Worm (Caenorhabditis elegans) whole organism, L1 larva: ENCODE results near the gene gpr-2.
A peak's percentile ranks its signal among the peaks of the same experiment; 100 is the strongest.

Source experiments
- C04F5.9 ChIP-seq: sonication (generic microtip); optimal IDR thresholded peaks from 2 replicates; lab custom pipeline; 2016; ENCODE audit warnings: missing genetic modification characterization, missing compliant biosample characterization
- C16A3.4 ChIP-seq: fragments of 150-350 bp; optimal IDR thresholded peaks from 2 replicates; lab custom pipeline; 2014; ENCODE audit warnings: missing biosample characterization, missing genetic modification characterization
- C34B4.2 ChIP-seq: sonication (generic microtip); optimal IDR thresholded peaks from 2 replicates; lab custom pipeline; 2017; ENCODE audit warnings: mild to moderate bottlenecking, missing genetic modification characterization, missing compliant biosample characterization
- F16B12.6 ChIP-seq: fragments of 150-350 bp; optimal IDR thresholded peaks from 2 replicates; lab custom pipeline; 2014; ENCODE audit warnings: missing biosample characterization, missing genetic modification characterization
- aha-1 ChIP-seq: fragments of 150-350 bp; optimal IDR thresholded peaks from 2 replicates; lab custom pipeline; 2014; ENCODE audit warnings: missing biosample characterization, missing genetic modification characterization
- alr-1 ChIP-seq: fragments of 200-800 bp; sonication (Bioruptor generic); optimal IDR thresholded peaks from 2 replicates; lab custom pipeline; 2018; ENCODE audit warnings: borderline replicate concordance, mild to moderate bottlenecking, missing genetic modification characterization, missing compliant biosample characterization
- aly-2 ChIP-seq: fragments of 150-350 bp; optimal IDR thresholded peaks from 2 replicates; lab custom pipeline; 2014; ENCODE audit warnings: missing biosample characterization, missing genetic modification characterization
- ceh-63 ChIP-seq: fragments of 200-800 bp; sonication (Bioruptor generic); optimal IDR thresholded peaks from 2 replicates; lab custom pipeline; 2018; ENCODE audit warnings: mild to moderate bottlenecking, missing genetic modification characterization, missing compliant biosample characterization
- ceh-82 ChIP-seq, 3 experiments: fragments of 150-350 bp in 1 of 3; sonication (generic microtip) in 2 of 3; optimal IDR thresholded peaks; 2 replicates each; lab custom pipeline; 2014 to 2017; ENCODE audit warnings: missing biosample characterization in 3 of 3, missing genetic modification characterization in 3 of 3
- dsc-1 ChIP-seq: sonication (generic microtip); optimal IDR thresholded peaks from 2 replicates; lab custom pipeline; 2016; ENCODE audit warnings: mild to moderate bottlenecking, missing genetic modification characterization, missing compliant biosample characterization
- efl-1 ChIP-seq, 4 experiments: fragments of 150-350 bp; optimal IDR thresholded peaks in 3 of 4; peaks in 1 of 4; 1 replicate in 1 of 4; 2 replicates in 3 of 4; lab custom pipeline; 2014; ENCODE audit warnings: missing biosample characterization in 2 of 4, missing genetic modification characterization in 2 of 4, missing genetic modification reagents in 2 of 4
- egl-13 ChIP-seq: sonication (generic microtip); optimal IDR thresholded peaks from 2 replicates; lab custom pipeline; 2016; ENCODE audit warnings: missing genotype, missing genetic modification reagents, missing genetic modification characterization, missing compliant biosample characterization
- elt-2 ChIP-seq: sonication (generic microtip); optimal IDR thresholded peaks from 2 replicates; lab custom pipeline; 2016; ENCODE audit warnings: missing genetic modification characterization, mild to moderate bottlenecking, inconsistent platforms, missing compliant biosample characterization, missing genetic modification reagents
- fkh-10 ChIP-seq: sonication (generic microtip); optimal IDR thresholded peaks from 2 replicates; lab custom pipeline; 2017; ENCODE audit warnings: missing biosample characterization, missing genetic modification reagents, missing genetic modification characterization
- fkh-4 ChIP-seq: sonication (generic microtip); optimal IDR thresholded peaks from 2 replicates; lab custom pipeline; 2016; ENCODE audit warnings: missing compliant biosample characterization, missing genetic modification characterization, borderline replicate concordance
- fkh-8 ChIP-seq: sonication (generic microtip); optimal IDR thresholded peaks from 2 replicates; lab custom pipeline; 2016; ENCODE audit warnings: mild to moderate bottlenecking, missing genetic modification characterization, missing compliant biosample characterization
- grh-1 ChIP-seq: fragments of 200-800 bp; sonication (Bioruptor generic); IDR thresholded peaks from 2 replicates; pipeline ENCODE4 v1.3.6; 2022; ENCODE audit warnings: missing genetic modification reagents, missing genetic modification characterization, missing compliant biosample characterization
- hlh-17 ChIP-seq: fragments of 200-800 bp; sonication (Bioruptor generic); optimal IDR thresholded peaks from 2 replicates; lab custom pipeline; 2018; ENCODE audit warnings: missing genetic modification characterization, mild to moderate bottlenecking, missing compliant biosample characterization, moderate library complexity, borderline replicate concordance
- hpl-2 ChIP-seq: fragments of 150-350 bp; optimal IDR thresholded peaks from 2 replicates; lab custom pipeline; 2014; ENCODE audit warnings: missing biosample characterization, missing genetic modification reagents, missing genetic modification characterization
- irx-1 ChIP-seq: sonication (generic microtip); optimal IDR thresholded peaks from 2 replicates; lab custom pipeline; 2016; ENCODE audit warnings: missing genetic modification characterization, missing compliant biosample characterization
- lin-13 ChIP-seq: fragments of 150-350 bp; optimal IDR thresholded peaks from 2 replicates; lab custom pipeline; 2014; ENCODE audit warnings: missing biosample characterization, missing genetic modification reagents, missing genetic modification characterization
- lin-35 ChIP-seq, 2 experiments: fragments of 150-350 bp; optimal IDR thresholded peaks; 2 replicates each; lab custom pipeline; 2014; ENCODE audit warnings: missing biosample characterization in 2 of 2, missing genetic modification characterization in 2 of 2, missing genetic modification reagents in 2 of 2
- lsy-2 ChIP-seq, 2 experiments: fragments of 150-350 bp; optimal IDR thresholded peaks; 2 replicates each; lab custom pipeline; 2014; ENCODE audit warnings: missing biosample characterization in 2 of 2, missing genetic modification characterization in 2 of 2
- mab-9 ChIP-seq: fragments of 200-800 bp; sonication (Bioruptor generic); IDR thresholded peaks from 2 replicates; pipeline ENCODE4 v1.3.6; 2022; ENCODE audit warnings: missing genetic modification reagents, missing genetic modification characterization, missing compliant biosample characterization
- mdl-1 ChIP-seq, 2 experiments: fragments of 150-350 bp; optimal IDR thresholded peaks; 2 replicates each; lab custom pipeline; 2014 to 2017; ENCODE audit warnings: missing biosample characterization in 2 of 2, missing genetic modification characterization in 2 of 2, inconsistent platforms in 1 of 2
- mep-1 ChIP-seq: fragments of 150-350 bp; optimal IDR thresholded peaks from 2 replicates; lab custom pipeline; 2014; ENCODE audit warnings: missing biosample characterization, missing genetic modification characterization
- nhr-20 ChIP-seq: sonication (generic microtip); optimal IDR thresholded peaks from 2 replicates; lab custom pipeline; 2016; ENCODE audit warnings: mild to moderate bottlenecking, missing genetic modification characterization, missing compliant biosample characterization
- nhr-237 ChIP-seq: fragments of 150-350 bp; optimal IDR thresholded peaks from 2 replicates; lab custom pipeline; 2014; ENCODE audit warnings: missing biosample characterization, missing genetic modification characterization
- nhr-71 ChIP-seq: sonication (generic microtip); optimal IDR thresholded peaks from 2 replicates; lab custom pipeline; 2016; ENCODE audit warnings: mild to moderate bottlenecking, missing genetic modification characterization, moderate library complexity, missing compliant biosample characterization
- nhr-76 ChIP-seq: sonication (generic microtip); optimal IDR thresholded peaks from 2 replicates; lab custom pipeline; 2017; ENCODE audit warnings: missing biosample characterization, missing genetic modification characterization
- nhr-85 ChIP-seq: sonication (generic microtip); peaks from one replicate; lab custom pipeline; 2016; ENCODE audit warnings: missing genetic modification characterization, inconsistent platforms, missing compliant biosample characterization
- pax-3 ChIP-seq: fragments of 200-800 bp; sonication (Bioruptor generic); optimal IDR thresholded peaks from 2 replicates; lab custom pipeline; 2018; ENCODE audit warnings: mild to moderate bottlenecking, missing genetic modification characterization, moderate library complexity, missing compliant biosample characterization
- snpc-4 ChIP-seq: fragments of 150-350 bp; optimal IDR thresholded peaks from 2 replicates; lab custom pipeline; 2014; ENCODE audit warnings: missing biosample characterization, missing genetic modification characterization
- snu-23 ChIP-seq: sonication (generic microtip); optimal IDR thresholded peaks from 2 replicates; lab custom pipeline; 2016; ENCODE audit warnings: missing genetic modification characterization, missing compliant biosample characterization
- sptf-1 ChIP-seq: fragments of 150-350 bp; optimal IDR thresholded peaks from 2 replicates; lab custom pipeline; 2014; ENCODE audit warnings: missing biosample characterization, missing genetic modification characterization
- tbx-2 ChIP-seq: sonication (generic microtip); optimal IDR thresholded peaks from 2 replicates; lab custom pipeline; 2016; ENCODE audit warnings: missing genetic modification characterization, missing compliant biosample characterization
- unc-130 ChIP-seq: fragments of 150-350 bp; optimal IDR thresholded peaks from 2 replicates; lab custom pipeline; 2017; ENCODE audit warnings: missing biosample characterization, missing genetic modification characterization, inconsistent platforms
- unc-62 ChIP-seq: fragments of 150-350 bp; optimal IDR thresholded peaks from 2 replicates; lab custom pipeline; 2014; ENCODE audit warnings: missing biosample characterization, missing genetic modification reagents, missing genetic modification characterization
- unc-86 ChIP-seq: sonication (generic microtip); optimal IDR thresholded peaks from 2 replicates; lab custom pipeline; 2016; ENCODE audit warnings: missing genetic modification characterization, missing compliant biosample characterization
- vab-15 ChIP-seq: sonication (generic microtip); optimal IDR thresholded peaks from 2 replicates; lab custom pipeline; 2017; ENCODE audit warnings: missing genotype, mild to moderate bottlenecking, missing genetic modification characterization, missing compliant biosample characterization
- xbp-1 ChIP-seq: sonication (generic microtip); optimal IDR thresholded peaks from 2 replicates; lab custom pipeline; 2016; ENCODE audit warnings: missing genetic modification characterization, missing compliant biosample characterization
- zip-4 ChIP-seq: fragments of 200-800 bp; sonication (Bioruptor generic); optimal IDR thresholded peaks from 2 replicates; lab custom pipeline; 2018; ENCODE audit warnings: mild to moderate bottlenecking, missing genetic modification characterization, moderate library complexity, missing compliant biosample characterization
- ztf-11 ChIP-seq, 2 experiments: sonication (generic microtip); optimal IDR thresholded peaks; 2 replicates each; lab custom pipeline; 2016 to 2017; ENCODE audit warnings: missing genetic modification characterization in 2 of 2, missing biosample characterization in 1 of 2, missing compliant biosample characterization in 1 of 2
- ztf-4 ChIP-seq: fragments of 150-350 bp; optimal IDR thresholded peaks from 2 replicates; lab custom pipeline; 2014; ENCODE audit warnings: missing biosample characterization, missing genetic modification characterization

Gene gpr-2

DNA sequence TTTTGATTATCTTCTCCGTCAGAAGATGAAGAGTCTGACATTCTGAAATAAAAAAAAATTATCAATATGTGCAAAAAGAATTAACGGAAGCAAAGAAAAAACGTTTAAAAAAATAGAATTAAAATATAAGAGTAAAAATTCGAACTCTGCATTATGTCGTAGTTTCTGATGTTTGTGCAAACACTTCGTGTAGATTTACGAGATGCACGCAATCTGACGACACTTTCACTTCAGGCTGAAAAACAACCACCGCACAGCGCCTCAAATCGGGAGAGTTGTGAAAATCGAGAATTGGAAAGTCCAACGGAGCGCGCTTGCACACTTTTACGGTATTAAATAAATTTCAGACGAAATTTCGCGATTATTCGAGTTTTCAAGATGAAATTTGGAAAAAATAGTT is 13.6 kb upstream of the gpr-2 start, which contains the start of gene T26G10.1 (continued):
- TF ChIP-seq C16A3.4 (tag; lab: Kevin White, UChicago) (peak; percentile 51), lin-35 (GFP tag; optimal IDR thresholded peaks at IDR 0.05; lab: Kevin White, UChicago) (peak; percentile 73 to 77), fkh-10 (GFP tag; lab: Kevin White, UChicago) (no peak), irx-1 (tag; lab: Kevin White, UChicago) (peak; percentile 70), aly-2 (no peak), nhr-85 (tag; lab: Kevin White, UChicago) (peak; percentile 87), fkh-4 (no peak), zip-4 (GFP tag; lab: Kevin White, UChicago) (no peak), ztf-11 (tag; optimal IDR thresholded peaks at IDR 0.05; lab: Kevin White, UChicago) (peak in 1 of 2 experiments; percentile 38), unc-62 (GFP tag; lab: Kevin White, UChicago) (no peak), mep-1 (tag; lab: Kevin White, UChicago) (peak; percentile 78), nhr-20 (tag; lab: Kevin White, UChicago) (peak; percentile 83), hpl-2 (GFP tag; lab: Kevin White, UChicago) (no peak), aha-1 (tag; lab: Kevin White, UChicago) (no peak), nhr-237 (tag; lab: Kevin White, UChicago) (no peak), F16B12.6 (peak; percentile 94), egl-13 (peak; percentile 56), pax-3 (tag; lab: Kevin White, UChicago) (peak; percentile 45), vab-15 (no peak), mab-9 (GFP tag; lab: Robert Waterston, UW) (peak; percentile 85), snu-23 (GFP tag; lab: Kevin White, UChicago) (peak; percentile 87), grh-1 (GFP tag; lab: Robert Waterston, UW) (peak; percentile 68), elt-2 (tag; lab: Kevin White, UChicago) (peak; percentile 26), lsy-2 (tag; optimal IDR thresholded peaks at IDR 0.05; lab: Kevin White, UChicago) (peak; percentile 88), sptf-1 (no peak), lin-13 (GFP tag; lab: Kevin White, UChicago) (peak; percentile 48), hlh-17 (GFP tag; lab: Kevin White, UChicago) (no peak), ceh-63 (GFP tag; lab: Kevin White, UChicago) (no peak), ztf-4 (tag; lab: Kevin White, UChicago) (no peak), fkh-8 (peak; percentile 70), xbp-1 (tag; lab: Kevin White, UChicago) (peak; percentile 79), alr-1 (tag; lab: Kevin White, UChicago) (no peak), tbx-2 (tag; lab: Kevin White, UChicago) (peak; percentile 80), nhr-71 (tag; lab: Kevin White, UChicago) (peak; percentile 89), nhr-76 (tag; lab: Kevin White, UChicago) (no peak), C04F5.9 (tag; lab: Kevin White, UChicago) (peak; percentile 62), unc-130 (peak; percentile 79), dsc-1 (tag; lab: Kevin White, UChicago) (peak; percentile 75), snpc-4 (tag; lab: Kevin White, UChicago) (peak; percentile 80), C34B4.2 (tag; lab: Kevin White, UChicago) (no peak), ceh-82 (tag; optimal IDR thresholded peaks at IDR 0.05; lab: Kevin White, UChicago) (peak; percentile 62 to 75 (median 65)), mdl-1 (tag; optimal IDR thresholded peaks at IDR 0.05; lab: Kevin White, UChicago) (peak in 1 of 2 experiments; percentile 11), efl-1 (optimal IDR thresholded peaks at IDR 0.05; lab: Kevin White, UChicago) (peak; percentile 76 to 83), efl-1 (GFP tag; optimal IDR thresholded peaks at IDR 0.05 in 1 of 2; lab: Kevin White, UChicago) (peak; percentile 73 to 97), unc-86 (tag; lab: Kevin White, UChicago) (peak; percentile 82)
